Worm (Caenorhabditis elegans): ENCODE measurements around the gene arx-3.

arx-3 gene

DNA sequence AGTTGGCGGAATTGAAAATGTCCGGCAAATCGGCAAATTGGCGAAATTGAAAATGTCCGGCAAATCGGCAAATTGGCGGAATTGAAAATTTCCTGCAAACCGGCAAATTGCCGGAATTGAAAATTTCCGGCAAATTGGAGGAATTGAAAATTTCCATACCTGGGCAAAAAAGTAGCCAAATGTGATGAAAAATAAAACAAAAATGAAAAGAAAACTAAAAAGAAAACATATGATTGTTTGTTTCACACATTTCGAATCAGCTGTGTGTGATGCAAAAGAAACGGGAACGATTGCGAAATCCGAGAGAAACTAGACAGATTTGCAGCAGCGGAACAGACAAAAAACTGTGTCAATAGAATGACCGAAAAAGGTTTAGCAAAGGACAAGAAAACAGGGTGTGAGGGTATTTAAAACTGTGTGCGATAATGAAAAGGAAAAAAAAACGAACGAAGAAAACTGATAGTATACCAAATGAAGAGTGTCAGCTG lies 52.3 kb downstream of the arx-3 start:
- TF ChIP-seq dmd-6 (GFP tag; IDR thresholded peaks at IDR 0.05) (peak; percentile 28; the same call in 1 of the 2 replicates), aha-1 (tag) (peak; percentile 28)

- peak; percentile 50 for TF ChIP-seq hlh-30 (tag; optimal IDR thresholded peaks at IDR 0.05; ENCODE audit: insufficient read depth)
- TF ChIP-seq nhr-28 (tag; optimal IDR thresholded peaks at IDR 0.05), result peak; percentile 77
Observed at ce11 chrIII:12005052-12005451, 53.2 kb downstream of the arx-3 start.

ce11 chrIII:12003264-12003663 lies 55.0 kb downstream of the arx-3 start:
- TF ChIP-seq nhr-237 (tag; optimal IDR thresholded peaks at IDR 0.05), result no peak
- TF ChIP-seq nhr-48 (tag; optimal IDR thresholded peaks at IDR 0.05), result peak; percentile 92
- TF ChIP-seq lin-13 (GFP tag; optimal IDR thresholded peaks at IDR 0.05), result peak; percentile 25
- TF ChIP-seq nhr-76 (tag; optimal IDR thresholded peaks at IDR 0.05), result no peak
- TF ChIP-seq dve-1 (tag; optimal IDR thresholded peaks at IDR 0.05; ENCODE audit: insufficient read depth), result peak; percentile 91
- no peak for TF ChIP-seq gei-8 (GFP tag; optimal IDR thresholded peaks at IDR 0.05)
- TF ChIP-seq ZK546.5 (tag; optimal IDR thresholded peaks at IDR 0.05), result no peak
- TF ChIP-seq mep-1 (tag; optimal IDR thresholded peaks at IDR 0.05), result peak; percentile 56
- TF ChIP-seq arid-1 (GFP tag; conservative IDR thresholded peaks at IDR 0.05), result no peak
- TF ChIP-seq lir-3 (tag; optimal IDR thresholded peaks at IDR 0.05), result no peak
- peak; percentile 36 for TF ChIP-seq nhr-6 (tag; optimal IDR thresholded peaks at IDR 0.05)
- TF ChIP-seq mxl-2 (GFP tag; conservative IDR thresholded peaks at IDR 0.05), result no peak
- TF ChIP-seq nhr-102 (tag; optimal IDR thresholded peaks at IDR 0.05), result peak; percentile 70
- no peak for TF ChIP-seq vab-7 (GFP tag; IDR thresholded peaks at IDR 0.05)
- TF ChIP-seq daf-12 (tag; optimal IDR thresholded peaks at IDR 0.05), result no peak
- TF ChIP-seq ama-1 (optimal IDR thresholded peaks at IDR 0.05), result no peak
- TF ChIP-seq mes-2 (tag; optimal IDR thresholded peaks at IDR 0.05; ENCODE audit: poor library complexity, severe bottlenecking), result peak; percentile 79
- peak; percentile 25 for TF ChIP-seq jun-1 (tag; optimal IDR thresholded peaks at IDR 0.05)
- TF ChIP-seq F10B5.3 (tag; optimal IDR thresholded peaks at IDR 0.05), result no peak
- TF ChIP-seq ceh-28 (tag; optimal IDR thresholded peaks at IDR 0.05), result no peak
- TF ChIP-seq daf-16 (GFP tag; optimal IDR thresholded peaks at IDR 0.05), result no peak
- TF ChIP-seq daf-16 (tag; optimal IDR thresholded peaks at IDR 0.05), result peak; percentile 99
- no peak for TF ChIP-seq zfp-2 (tag; optimal IDR thresholded peaks at IDR 0.05)
- TF ChIP-seq pqm-1 (tag; optimal IDR thresholded peaks at IDR 0.05), result peak; percentile 75
- no peak for TF ChIP-seq saeg-2 (GFP tag; IDR thresholded peaks at IDR 0.05)
- TF ChIP-seq nhr-42 (GFP tag; IDR thresholded peaks at IDR 0.05), result 0 out of 2 replicates have a peak, but pooled peaks have one; percentile 19
- TF ChIP-seq hmg-1.1 (GFP tag; IDR thresholded peaks at IDR 0.05), result peak; percentile 20; the same call in 1 of the 2 replicates
- peak; percentile 70; the same call in 1 of the 2 replicates for TF ChIP-seq tra-1 (GFP tag; IDR thresholded peaks at IDR 0.05)
- TF ChIP-seq dmd-6 (GFP tag; IDR thresholded peaks at IDR 0.05), result peak; percentile 92
- peak; percentile 95 for TF ChIP-seq nhr-28 (tag; optimal IDR thresholded peaks at IDR 0.05)
- TF ChIP-seq lsy-2 (tag; optimal IDR thresholded peaks at IDR 0.05), result peak; percentile 11 to 38
- no peak for TF ChIP-seq fkh-10 (GFP tag; optimal IDR thresholded peaks at IDR 0.05)
- no peak for TF ChIP-seq skn-1 (tag; optimal IDR thresholded peaks at IDR 0.05)
- TF ChIP-seq ceh-32 (tag; optimal IDR thresholded peaks at IDR 0.05; ENCODE audit: poor library complexity), result no peak
- peak; percentile 55 to 58 for TF ChIP-seq unc-62 (GFP tag; optimal IDR thresholded peaks at IDR 0.05 in 1 of 2)
- TF ChIP-seq unc-62 (tag; optimal IDR thresholded peaks at IDR 0.05), result no peak
- peak; percentile 38 for TF ChIP-seq nhr-11 (tag; optimal IDR thresholded peaks at IDR 0.05)
- no peak for TF ChIP-seq sdz-12 (GFP tag; optimal IDR thresholded peaks at IDR 0.05)
- TF ChIP-seq T26A8.4 (GFP tag; IDR thresholded peaks at IDR 0.05), result peak; percentile 46; the same call in 1 of the 2 replicates
- TF ChIP-seq D1046.2 (GFP tag; IDR thresholded peaks at IDR 0.05), result no peak
- TF ChIP-seq nhr-10 (tag; optimal IDR thresholded peaks at IDR 0.05), result peak; percentile 59
- no peak for TF ChIP-seq ceh-82 (tag; optimal IDR thresholded peaks at IDR 0.05)
- peak in 1 of 2 experiments; percentile 76 for TF ChIP-seq mdl-1 (tag; optimal IDR thresholded peaks at IDR 0.05)
- TF ChIP-seq nhr-77 (tag; optimal IDR thresholded peaks at IDR 0.05), result peak; percentile 74
- TF ChIP-seq attf-4 (tag; optimal IDR thresholded peaks at IDR 0.05), result no peak
- TF ChIP-seq lin-38 (GFP tag; IDR thresholded peaks at IDR 0.05), result peak; percentile 23

All from whole organism, L4 larva.